Worm (Caenorhabditis elegans): ENCODE results near the gene vha-18.

ce11 chrV:8401267-8401666 lies 12.0 kb downstream of the vha-18 start:
- no peak for TF ChIP-seq ama-1 (optimal IDR thresholded peaks at IDR 0.05)
- no peak for TF ChIP-seq flt-1 (GFP tag; IDR thresholded peaks at IDR 0.05)
- TF ChIP-seq ets-7 (tag; optimal IDR thresholded peaks at IDR 0.05), result no peak
- no peak for TF ChIP-seq ceh-36 (tag; optimal IDR thresholded peaks at IDR 0.05)
- TF ChIP-seq hnd-1 (tag; optimal IDR thresholded peaks at IDR 0.05), result no peak
- TF ChIP-seq hmbx-1 (tag; optimal IDR thresholded peaks at IDR 0.05), result no peak
- TF ChIP-seq ceh-13 (GFP tag; optimal IDR thresholded peaks at IDR 0.05), result no peak

Data from whole organism, early embryonic.